Worm (Caenorhabditis elegans) whole organism, L3 larva: ENCODE data around the gene str-93.
A peak's percentile ranks its signal among the peaks of the same experiment; 100 is the strongest.

Source experiments
- R02D3.7 ChIP-seq: fragments of 150-350 bp; optimal IDR thresholded peaks from 2 replicates; lab custom pipeline; 2014; ENCODE audit warnings: missing biosample characterization, missing genetic modification characterization
- aly-2 ChIP-seq: fragments of 150-350 bp; optimal IDR thresholded peaks from 2 replicates; lab custom pipeline; 2014; ENCODE audit warnings: missing biosample characterization, missing genetic modification characterization
- ama-1 ChIP-seq: fragments of 150-350 bp; optimal IDR thresholded peaks from 2 replicates; lab custom pipeline; 2018
- ceh-82 ChIP-seq: fragments of 150-350 bp; optimal IDR thresholded peaks from 2 replicates; lab custom pipeline; 2014; ENCODE audit warnings: missing biosample characterization, missing genetic modification characterization
- ceh-9 ChIP-seq: sonication (generic microtip); optimal IDR thresholded peaks from 2 replicates; lab custom pipeline; 2018; ENCODE audit warnings: missing biosample characterization, missing genetic modification characterization
- daf-12 ChIP-seq: fragments of 150-350 bp; optimal IDR thresholded peaks from 2 replicates; lab custom pipeline; 2014; ENCODE audit warnings: missing biosample characterization, missing genetic modification reagents, missing genetic modification characterization
- egl-5 ChIP-seq: fragments of 150-350 bp; optimal IDR thresholded peaks from 2 replicates; lab custom pipeline; 2017; ENCODE audit warnings: missing biosample characterization, missing genetic modification reagents, missing genetic modification characterization, inconsistent platforms
- elt-2 ChIP-seq: sonication (generic microtip); optimal IDR thresholded peaks from 2 replicates; lab custom pipeline; 2016; ENCODE audit warnings: missing genetic modification reagents, mild to moderate bottlenecking, missing genetic modification characterization, missing compliant biosample characterization
- elt-3 ChIP-seq, 3 experiments: fragments of 150-350 bp in 1 of 3; sonication (generic microtip) in 2 of 3; optimal IDR thresholded peaks; 2 replicates in 2 of 3; 4 replicates in 1 of 3; lab custom pipeline; 2014 to 2017; ENCODE audit warnings: missing biosample characterization in 3 of 3, missing genetic modification characterization in 3 of 3
- eor-1 ChIP-seq, 2 experiments: fragments of 150-350 bp; optimal IDR thresholded peaks; 2 replicates each; lab custom pipeline; 2014 to 2018; ENCODE audit warnings: missing biosample characterization in 2 of 2, missing genetic modification characterization in 2 of 2
- fkh-10 ChIP-seq: sonication (generic microtip); optimal IDR thresholded peaks from 2 replicates; lab custom pipeline; 2017; ENCODE audit warnings: missing biosample characterization, missing genetic modification reagents, missing genetic modification characterization
- fkh-2 ChIP-seq: fragments of 150-350 bp; optimal IDR thresholded peaks from 2 replicates; lab custom pipeline; 2014; ENCODE audit warnings: missing biosample characterization, missing genetic modification reagents, missing genetic modification characterization
- fos-1 ChIP-seq: fragments of 150-350 bp; optimal IDR thresholded peaks from 2 replicates; lab custom pipeline; 2014; ENCODE audit warnings: missing biosample characterization, missing genetic modification characterization
- hmg-11 ChIP-seq: sonication (generic microtip); optimal IDR thresholded peaks from 2 replicates; lab custom pipeline; 2016; ENCODE audit warnings: missing genetic modification characterization, missing compliant biosample characterization
- jun-1 ChIP-seq: fragments of 150-350 bp; optimal IDR thresholded peaks from 2 replicates; lab custom pipeline; 2014; ENCODE audit warnings: missing biosample characterization, missing genetic modification reagents, missing genetic modification characterization
- lin-15B ChIP-seq: fragments of 150-350 bp; optimal IDR thresholded peaks from 2 replicates; lab custom pipeline; 2014; ENCODE audit warnings: missing biosample characterization, missing genetic modification characterization
- mdl-1 ChIP-seq: fragments of 150-350 bp; optimal IDR thresholded peaks from 2 replicates; lab custom pipeline; 2014; ENCODE audit warnings: missing biosample characterization, missing genetic modification characterization
- nhr-11 ChIP-seq: fragments of 150-350 bp; optimal IDR thresholded peaks from 2 replicates; lab custom pipeline; 2014; ENCODE audit warnings: missing biosample characterization, missing genetic modification characterization
- nhr-237 ChIP-seq: fragments of 150-350 bp; optimal IDR thresholded peaks from 2 replicates; lab custom pipeline; 2014; ENCODE audit warnings: missing biosample characterization, missing genetic modification characterization
- nhr-25 ChIP-seq: sonication (generic microtip); optimal IDR thresholded peaks from 2 replicates; lab custom pipeline; 2017; ENCODE audit warnings: missing biosample characterization, missing genetic modification characterization
- nhr-28 ChIP-seq: fragments of 150-350 bp; optimal IDR thresholded peaks from 2 replicates; lab custom pipeline; 2014; ENCODE audit warnings: missing biosample characterization, missing genetic modification characterization
- nhr-43 ChIP-seq: sonication (generic microtip); optimal IDR thresholded peaks from 2 replicates; lab custom pipeline; 2016; ENCODE audit warnings: mild to moderate bottlenecking, missing genetic modification characterization, missing compliant biosample characterization; ENCODE audit not compliant: poor library complexity, severe bottlenecking
- nhr-67 ChIP-seq: fragments of 150-350 bp; optimal IDR thresholded peaks from 2 replicates; lab custom pipeline; 2014; ENCODE audit warnings: missing biosample characterization, missing genetic modification characterization
- nhr-76 ChIP-seq: fragments of 150-350 bp; sonication (generic microtip); optimal IDR thresholded peaks from 5 replicates; lab custom pipeline; 2014; ENCODE audit warnings: missing biosample characterization, missing genetic modification characterization
- nhr-77 ChIP-seq: fragments of 150-350 bp; optimal IDR thresholded peaks from 2 replicates; lab custom pipeline; 2014; ENCODE audit warnings: missing biosample characterization, missing genetic modification characterization
- pqm-1 ChIP-seq: fragments of 150-350 bp; optimal IDR thresholded peaks from 2 replicates; lab custom pipeline; 2017; ENCODE audit warnings: missing biosample characterization, missing genetic modification characterization, inconsistent platforms
- sea-2 ChIP-seq: fragments of 150-350 bp; sonication (generic microtip); optimal IDR thresholded peaks from 4 replicates; lab custom pipeline; 2014; ENCODE audit warnings: missing biosample characterization, missing genetic modification reagents, missing genetic modification characterization
- skn-1 ChIP-seq: fragments of 150-350 bp; optimal IDR thresholded peaks from 2 replicates; lab custom pipeline; 2014; ENCODE audit warnings: missing biosample characterization, missing genetic modification characterization
- snpc-4 ChIP-seq: fragments of 150-350 bp; optimal IDR thresholded peaks from 2 replicates; lab custom pipeline; 2014; ENCODE audit warnings: missing biosample characterization, missing genetic modification characterization
- tbx-2 ChIP-seq: sonication (generic microtip); optimal IDR thresholded peaks from 2 replicates; lab custom pipeline; 2016; ENCODE audit warnings: mild to moderate bottlenecking, missing genetic modification characterization, missing compliant biosample characterization
- unc-39 ChIP-seq: sonication (generic microtip); optimal IDR thresholded peaks from 4 replicates; lab custom pipeline; 2017; ENCODE audit warnings: missing biosample characterization, missing genetic modification characterization
- zag-1 ChIP-seq: fragments of 150-350 bp; optimal IDR thresholded peaks from 2 replicates; lab custom pipeline; 2014; ENCODE audit warnings: missing biosample characterization, missing genetic modification characterization
- ztf-4 ChIP-seq: fragments of 150-350 bp; optimal IDR thresholded peaks from 2 replicates; lab custom pipeline; 2014; ENCODE audit warnings: missing biosample characterization, missing genetic modification characterization

str-93 gene

DNA sequence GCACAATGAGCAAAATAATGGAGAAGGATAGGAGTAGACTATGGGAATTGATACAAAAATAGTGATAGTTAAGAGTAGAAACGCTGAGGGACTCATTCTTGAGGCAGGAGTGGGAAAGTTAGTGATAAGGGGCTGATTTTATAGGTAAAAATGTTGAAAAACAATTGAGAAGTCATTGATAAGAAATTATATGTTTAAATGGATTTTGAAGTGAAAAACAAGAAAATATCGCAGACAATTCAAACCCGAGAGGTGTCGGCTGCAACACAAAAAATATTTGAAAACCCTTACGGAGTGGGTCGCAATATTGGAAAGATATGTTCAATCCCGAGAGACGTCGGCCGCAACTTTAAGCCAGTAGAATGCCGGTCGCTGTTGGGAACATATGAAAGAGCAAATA is 23.5 kb upstream of the str-93 start, which contains the start of gene spp-29:
Gene spp-29 (minus strand): TSS at position 101 of the 400 bp plus-strand sequence.
- TF ChIP-seq nhr-28 (tag; lab: Kevin White, UChicago): no peak
- TF ChIP-seq aly-2 (tag; lab: Kevin White, UChicago): no peak
- TF ChIP-seq ztf-4: no peak
- no peak for TF ChIP-seq jun-1 (tag; lab: Kevin White, UChicago)
- no peak for TF ChIP-seq lin-15B (tag; lab: Kevin White, UChicago)

DNA sequence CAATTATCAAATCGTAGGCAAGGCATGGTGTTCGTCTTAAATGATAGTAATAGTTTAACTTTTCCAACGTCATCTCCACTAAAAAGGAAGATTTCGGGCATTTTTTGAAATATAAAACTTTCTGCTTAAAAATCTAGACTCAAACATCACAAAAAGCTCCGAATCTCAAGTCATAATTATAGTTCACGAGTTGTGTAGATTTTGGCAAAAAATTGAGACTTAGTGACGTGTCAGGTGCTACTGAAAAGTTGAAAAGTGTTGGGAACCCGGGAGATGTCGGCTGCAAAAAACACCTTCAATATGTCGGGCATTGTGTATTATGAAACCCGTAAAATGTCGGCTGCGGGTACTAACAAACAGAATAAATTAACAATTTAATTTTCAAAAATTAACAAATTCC is 22.6 kb upstream of the str-93 start, which contains the start of gene Y26G10.1:
Gene Y26G10.1 (minus strand): TSS at position 101 of the 400 bp plus-strand sequence.
- TF ChIP-seq nhr-77: no peak
- TF ChIP-seq fkh-2: no peak
- no peak for TF ChIP-seq snpc-4

DNA sequence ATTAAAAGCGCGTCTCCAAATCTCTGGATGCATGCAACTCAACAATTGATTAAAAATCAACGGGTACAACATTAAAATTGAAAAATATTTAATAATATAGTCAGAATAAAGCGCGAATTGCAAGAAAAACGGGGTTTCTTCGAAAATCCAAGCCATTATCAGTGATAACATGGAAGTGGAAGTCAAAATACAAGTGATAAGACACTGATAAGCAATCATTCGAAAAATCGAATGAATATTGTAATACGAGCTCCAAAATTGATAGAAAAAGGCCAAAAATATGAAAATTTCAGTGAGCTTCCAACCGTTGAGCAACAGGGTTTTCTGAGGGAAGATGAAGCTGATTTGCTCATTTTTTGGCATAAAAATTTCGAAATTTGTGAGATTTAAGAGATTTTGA is 21.0 kb upstream of the str-93 start:
- TF ChIP-seq nhr-67 (no peak), snpc-4 (no peak), ama-1 (lab: Kevin White, UChicago) (no peak), elt-2 (tag; lab: Kevin White, UChicago) (peak; percentile 47), ceh-9 (no peak)

DNA sequence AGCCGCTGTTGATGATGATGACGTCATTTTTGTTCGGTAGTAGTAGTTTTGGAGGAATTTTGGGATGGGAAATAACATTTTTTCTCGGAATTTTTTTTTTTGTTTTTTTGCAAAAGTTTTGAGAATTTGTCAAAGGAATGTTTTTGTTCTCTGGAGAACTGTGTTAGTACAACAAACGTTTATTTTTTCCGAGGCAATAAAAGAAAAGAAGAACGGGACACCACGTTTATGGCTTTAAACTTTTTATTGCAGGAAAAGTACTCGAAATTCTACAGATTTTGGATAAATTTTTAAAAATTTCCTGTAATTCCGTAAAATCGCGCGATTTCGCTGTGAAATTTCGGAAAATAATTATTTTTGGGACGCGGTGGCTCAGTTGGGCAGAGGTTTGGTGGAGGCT is 17.7 kb upstream of the str-93 start, which contains the start of gene F59A1.13:
Gene F59A1.13 (minus strand): TSS at position 101 of the 400 bp plus-strand sequence.
- TF ChIP-seq zag-1 (no peak), nhr-237 (no peak), nhr-76 (tag; lab: Kevin White, UChicago) (no peak), fos-1 (tag; lab: Kevin White, UChicago) (no peak), sea-2 (GFP tag; lab: Kevin White, UChicago) (no peak), pqm-1 (tag; lab: Kevin White, UChicago) (no peak), nhr-43 (tag; lab: Kevin White, UChicago) (no peak), ceh-82 (tag; lab: Kevin White, UChicago) (no peak)

DNA sequence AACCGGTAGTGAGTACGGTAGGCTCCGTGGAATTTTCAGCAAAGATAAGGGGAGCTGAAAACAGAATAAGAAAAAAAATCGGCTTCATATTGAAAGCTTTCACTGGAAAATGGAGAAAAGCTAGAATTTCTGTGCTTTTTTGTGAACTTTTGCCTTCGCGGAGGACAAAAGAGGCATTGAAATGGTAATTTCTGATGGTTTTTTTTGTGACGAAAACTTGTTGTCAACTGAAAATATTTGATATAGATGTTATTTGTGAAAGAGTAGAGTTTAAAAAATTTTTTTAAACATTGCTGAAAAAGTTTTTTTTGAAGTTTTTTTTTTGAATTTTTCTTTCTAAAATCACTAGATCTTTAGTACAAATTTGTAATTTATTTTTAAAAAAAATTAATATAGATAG is 13.6 kb upstream of the str-93 start, which contains the start of gene F59A1.18:
Gene F59A1.18 (minus strand): TSS at position 101 of the 400 bp plus-strand sequence.
- no peak for TF ChIP-seq pqm-1 (tag; lab: Kevin White, UChicago)
- TF ChIP-seq fkh-10: no peak
- TF ChIP-seq sea-2 (GFP tag; lab: Kevin White, UChicago): no peak
- no peak for TF ChIP-seq skn-1
- TF ChIP-seq egl-5 (tag; lab: Kevin White, UChicago): no peak
- TF ChIP-seq nhr-25 (tag; lab: Kevin White, UChicago): no peak
- no peak for TF ChIP-seq mdl-1 (tag; lab: Kevin White, UChicago)
- TF ChIP-seq jun-1 (tag; lab: Kevin White, UChicago): no peak
- TF ChIP-seq tbx-2: no peak
- TF ChIP-seq unc-39 (tag; lab: Kevin White, UChicago): no peak
- TF ChIP-seq ztf-4: no peak
- no peak for TF ChIP-seq nhr-77
- no peak for TF ChIP-seq eor-1 (tag; optimal IDR thresholded peaks at IDR 0.05; lab: Kevin White, UChicago)
- TF ChIP-seq nhr-237: no peak
- TF ChIP-seq zag-1: no peak
- TF ChIP-seq nhr-76 (tag; lab: Kevin White, UChicago): no peak
- no peak for TF ChIP-seq hmg-11 (tag; lab: Kevin White, UChicago)
- TF ChIP-seq R02D3.7: no peak
- no peak for TF ChIP-seq snpc-4

DNA sequence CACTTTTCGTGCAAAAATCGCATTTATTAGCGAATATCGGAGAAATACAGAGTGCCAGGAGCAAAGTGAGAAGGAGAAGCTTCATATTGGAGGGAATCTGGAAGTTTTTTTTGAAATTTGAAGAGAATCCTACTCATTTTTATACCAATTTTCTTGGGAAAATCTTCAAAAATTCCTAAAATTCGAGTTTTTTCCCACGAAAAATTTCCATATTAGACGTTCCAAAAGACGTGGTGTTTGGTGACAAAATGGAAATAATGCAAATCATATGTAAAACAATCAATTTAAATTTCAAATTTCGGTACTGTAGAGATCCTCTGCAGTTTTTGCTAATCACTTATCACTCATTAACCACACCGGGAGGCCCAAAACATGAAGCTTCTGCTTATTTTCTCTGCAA is 11.6 kb upstream of the str-93 start, which contains the start of the genes F59A1.16 and F59A1.6:
Gene F59A1.16 (minus strand): TSS at position 101 of the 400 bp plus-strand sequence.
Gene F59A1.6 (plus strand): TSS at position 285 of the 400 bp plus-strand sequence.
- TF ChIP-seq tbx-2: no peak
- TF ChIP-seq ceh-9: no peak
- no peak for TF ChIP-seq aly-2 (tag; lab: Kevin White, UChicago)
- TF ChIP-seq nhr-11 (tag; lab: Kevin White, UChicago): no peak
- no peak for TF ChIP-seq elt-3 (tag; optimal IDR thresholded peaks at IDR 0.05; lab: Kevin White, UChicago)
- no peak for TF ChIP-seq eor-1 (tag; optimal IDR thresholded peaks at IDR 0.05; lab: Kevin White, UChicago)
- no peak for TF ChIP-seq daf-12 (tag; lab: Kevin White, UChicago)
- no peak for TF ChIP-seq lin-15B (tag; lab: Kevin White, UChicago)
- no peak for TF ChIP-seq snpc-4
- TF ChIP-seq ztf-4: no peak
